Worm (Caenorhabditis elegans) whole organism, L1 larva: ENCODE results near the gene Y57G11C.8.

ENCODE experiments used
- F16B12.6 ChIP-seq: fragments of 150-350 bp; optimal IDR thresholded peaks from 2 replicates; lab custom pipeline; 2014; ENCODE audit warnings: missing biosample characterization, missing genetic modification characterization
- aha-1 ChIP-seq: fragments of 150-350 bp; optimal IDR thresholded peaks from 2 replicates; lab custom pipeline; 2014; ENCODE audit warnings: missing biosample characterization, missing genetic modification characterization
- aly-2 ChIP-seq: fragments of 150-350 bp; optimal IDR thresholded peaks from 2 replicates; lab custom pipeline; 2014; ENCODE audit warnings: missing biosample characterization, missing genetic modification characterization
- blmp-1 ChIP-seq: fragments of 150-350 bp; optimal IDR thresholded peaks from 2 replicates; lab custom pipeline; 2014; ENCODE audit warnings: missing biosample characterization, missing genetic modification characterization
- ceh-63 ChIP-seq: fragments of 200-800 bp; sonication (Bioruptor generic); optimal IDR thresholded peaks from 2 replicates; lab custom pipeline; 2018; ENCODE audit warnings: mild to moderate bottlenecking, missing genetic modification characterization, missing compliant biosample characterization
- ceh-82 ChIP-seq, 3 experiments: fragments of 150-350 bp in 1 of 3; sonication (generic microtip) in 2 of 3; optimal IDR thresholded peaks; 2 replicates each; lab custom pipeline; 2014 to 2017; ENCODE audit warnings: missing biosample characterization in 3 of 3, missing genetic modification characterization in 3 of 3
- ceh-90 ChIP-seq: sonication (generic microtip); optimal IDR thresholded peaks from 2 replicates; lab custom pipeline; 2016; ENCODE audit warnings: missing genetic modification characterization, missing compliant biosample characterization
- ces-1 ChIP-seq: fragments of 150-350 bp; optimal IDR thresholded peaks from 2 replicates; lab custom pipeline; 2014; ENCODE audit warnings: missing biosample characterization, missing genetic modification reagents, missing genetic modification characterization
- dpl-1 ChIP-seq, 3 experiments: fragments of 150-350 bp in 2 of 3; sonication (generic microtip) in 1 of 3; optimal IDR thresholded peaks; 2 replicates each; lab custom pipeline; 2014 to 2017; ENCODE audit warnings: missing biosample characterization in 3 of 3, missing genetic modification characterization in 3 of 3, missing genetic modification reagents in 3 of 3
- efl-1 ChIP-seq, 4 experiments: fragments of 150-350 bp; optimal IDR thresholded peaks in 3 of 4; peaks in 1 of 4; 1 replicate in 1 of 4; 2 replicates in 3 of 4; lab custom pipeline; 2014; ENCODE audit warnings: missing biosample characterization in 2 of 4, missing genetic modification characterization in 2 of 4, missing genetic modification reagents in 2 of 4
- egl-13 ChIP-seq: sonication (generic microtip); optimal IDR thresholded peaks from 2 replicates; lab custom pipeline; 2016; ENCODE audit warnings: missing genotype, missing genetic modification reagents, missing genetic modification characterization, missing compliant biosample characterization
- elt-2 ChIP-seq: sonication (generic microtip); optimal IDR thresholded peaks from 2 replicates; lab custom pipeline; 2016; ENCODE audit warnings: missing genetic modification characterization, mild to moderate bottlenecking, inconsistent platforms, missing compliant biosample characterization, missing genetic modification reagents
- elt-3 ChIP-seq, 6 experiments: fragments of 150-350 bp in 1 of 6; sonication (generic microtip); optimal IDR thresholded peaks; 2 replicates each; lab custom pipeline; 2017 to 2018; ENCODE audit warnings: missing biosample characterization in 6 of 6, missing genetic modification characterization in 6 of 6, inconsistent platforms in 1 of 6
- fkh-4 ChIP-seq: sonication (generic microtip); optimal IDR thresholded peaks from 2 replicates; lab custom pipeline; 2016; ENCODE audit warnings: missing compliant biosample characterization, missing genetic modification characterization, borderline replicate concordance
- fkh-8 ChIP-seq: sonication (generic microtip); optimal IDR thresholded peaks from 2 replicates; lab custom pipeline; 2016; ENCODE audit warnings: mild to moderate bottlenecking, missing genetic modification characterization, missing compliant biosample characterization
- grh-1 ChIP-seq: fragments of 200-800 bp; sonication (Bioruptor generic); IDR thresholded peaks from 2 replicates; pipeline ENCODE4 v1.3.6; 2022; ENCODE audit warnings: missing genetic modification reagents, missing genetic modification characterization, missing compliant biosample characterization
- lin-14 ChIP-seq: fragments of 200-800 bp; sonication (Bioruptor generic); optimal IDR thresholded peaks from 2 replicates; lab custom pipeline; 2018; ENCODE audit warnings: mild to moderate bottlenecking, missing genetic modification characterization, moderate library complexity, missing compliant biosample characterization
- lin-35 ChIP-seq, 2 experiments: fragments of 150-350 bp; optimal IDR thresholded peaks; 2 replicates each; lab custom pipeline; 2014; ENCODE audit warnings: missing biosample characterization in 2 of 2, missing genetic modification characterization in 2 of 2, missing genetic modification reagents in 2 of 2
- lsy-2 ChIP-seq, 2 experiments: fragments of 150-350 bp; optimal IDR thresholded peaks; 2 replicates each; lab custom pipeline; 2014; ENCODE audit warnings: missing biosample characterization in 2 of 2, missing genetic modification characterization in 2 of 2
- mab-9 ChIP-seq: fragments of 200-800 bp; sonication (Bioruptor generic); IDR thresholded peaks from 2 replicates; pipeline ENCODE4 v1.3.6; 2022; ENCODE audit warnings: missing genetic modification reagents, missing genetic modification characterization, missing compliant biosample characterization
- mep-1 ChIP-seq: fragments of 150-350 bp; optimal IDR thresholded peaks from 2 replicates; lab custom pipeline; 2014; ENCODE audit warnings: missing biosample characterization, missing genetic modification characterization
- nhr-12 ChIP-seq: sonication (generic microtip); optimal IDR thresholded peaks from 2 replicates; lab custom pipeline; 2017; ENCODE audit warnings: missing biosample characterization, missing genetic modification characterization
- nhr-19 ChIP-seq: fragments of 200-800 bp; sonication (Bioruptor generic); conservative IDR thresholded peaks from 2 replicates; pipeline ENCODE4 v1.3.6; 2022; ENCODE audit warnings: missing genetic modification characterization, missing compliant biosample characterization
- nhr-20 ChIP-seq: sonication (generic microtip); optimal IDR thresholded peaks from 2 replicates; lab custom pipeline; 2016; ENCODE audit warnings: mild to moderate bottlenecking, missing genetic modification characterization, missing compliant biosample characterization
- nhr-237 ChIP-seq: fragments of 150-350 bp; optimal IDR thresholded peaks from 2 replicates; lab custom pipeline; 2014; ENCODE audit warnings: missing biosample characterization, missing genetic modification characterization
- nhr-76 ChIP-seq: sonication (generic microtip); optimal IDR thresholded peaks from 2 replicates; lab custom pipeline; 2017; ENCODE audit warnings: missing biosample characterization, missing genetic modification characterization
- nhr-85 ChIP-seq: sonication (generic microtip); peaks from one replicate; lab custom pipeline; 2016; ENCODE audit warnings: missing genetic modification characterization, inconsistent platforms, missing compliant biosample characterization
- pag-3 ChIP-seq: sonication (generic microtip); optimal IDR thresholded peaks from 2 replicates; lab custom pipeline; 2017; ENCODE audit warnings: missing genetic modification characterization, mild to moderate bottlenecking, missing compliant biosample characterization, antibody characterized with exemption, borderline replicate concordance; ENCODE audit not compliant: insufficient read depth
- pax-3 ChIP-seq: fragments of 200-800 bp; sonication (Bioruptor generic); optimal IDR thresholded peaks from 2 replicates; lab custom pipeline; 2018; ENCODE audit warnings: mild to moderate bottlenecking, missing genetic modification characterization, moderate library complexity, missing compliant biosample characterization
- rnt-1 ChIP-seq: sonication (generic microtip); optimal IDR thresholded peaks from 2 replicates; lab custom pipeline; 2016; ENCODE audit warnings: mild to moderate bottlenecking, missing genetic modification characterization, moderate library complexity, missing compliant biosample characterization
- snpc-4 ChIP-seq: fragments of 150-350 bp; optimal IDR thresholded peaks from 2 replicates; lab custom pipeline; 2014; ENCODE audit warnings: missing biosample characterization, missing genetic modification characterization
- snu-23 ChIP-seq: sonication (generic microtip); optimal IDR thresholded peaks from 2 replicates; lab custom pipeline; 2016; ENCODE audit warnings: missing genetic modification characterization, missing compliant biosample characterization
- tbx-2 ChIP-seq: sonication (generic microtip); optimal IDR thresholded peaks from 2 replicates; lab custom pipeline; 2016; ENCODE audit warnings: missing genetic modification characterization, missing compliant biosample characterization
- unc-130 ChIP-seq: fragments of 150-350 bp; optimal IDR thresholded peaks from 2 replicates; lab custom pipeline; 2017; ENCODE audit warnings: missing biosample characterization, missing genetic modification characterization, inconsistent platforms
- unc-30 ChIP-seq: sonication (generic microtip); optimal IDR thresholded peaks from 2 replicates; lab custom pipeline; 2017; ENCODE audit warnings: missing biosample characterization, missing genetic modification characterization
- unc-62 ChIP-seq: fragments of 150-350 bp; optimal IDR thresholded peaks from 2 replicates; lab custom pipeline; 2014; ENCODE audit warnings: missing biosample characterization, missing genetic modification reagents, missing genetic modification characterization
- unc-86 ChIP-seq: sonication (generic microtip); optimal IDR thresholded peaks from 2 replicates; lab custom pipeline; 2016; ENCODE audit warnings: missing genetic modification characterization, missing compliant biosample characterization
- unc-98 ChIP-seq: fragments of 200-800 bp; sonication (Bioruptor generic); IDR thresholded peaks from 2 replicates; pipeline ENCODE4 v1.3.6; 2022; ENCODE audit warnings: missing genetic modification characterization, missing compliant biosample characterization
- zip-4 ChIP-seq: fragments of 200-800 bp; sonication (Bioruptor generic); optimal IDR thresholded peaks from 2 replicates; lab custom pipeline; 2018; ENCODE audit warnings: mild to moderate bottlenecking, missing genetic modification characterization, moderate library complexity, missing compliant biosample characterization
- ztf-11 ChIP-seq, 2 experiments: sonication (generic microtip); optimal IDR thresholded peaks; 2 replicates each; lab custom pipeline; 2016 to 2017; ENCODE audit warnings: missing genetic modification characterization in 2 of 2, missing biosample characterization in 1 of 2, missing compliant biosample characterization in 1 of 2

Gene Y57G11C.8

ce11 chrIV:14786374-14787136 lies 4.9 kb downstream of the Y57G11C.8 start, which contains the start of gene melo-1 (continued):
- TF ChIP-seq elt-2 (tag; lab: Kevin White, UChicago) (peak; percentile 33), mep-1 (tag; lab: Kevin White, UChicago) (peak; percentile 81), lsy-2 (tag; optimal IDR thresholded peaks at IDR 0.05; lab: Kevin White, UChicago) (peak; percentile 62 to 73), zip-4 (no peak), fkh-8 (tag; lab: Kevin White, UChicago) (no peak), unc-62 (GFP tag; lab: Kevin White, UChicago) (no peak), rnt-1 (tag; lab: Kevin White, UChicago) (peak; percentile 30), aly-2 (tag; lab: Kevin White, UChicago) (peak; percentile 32), nhr-237 (tag; lab: Kevin White, UChicago) (no peak), grh-1 (GFP tag; lab: Robert Waterston, UW) (no peak), unc-98 (GFP tag; lab: Robert Waterston, UW) (no peak), nhr-85 (no peak), lin-14 (GFP tag; lab: Kevin White, UChicago) (peak; percentile 77), ceh-82 (tag; optimal IDR thresholded peaks at IDR 0.05; lab: Kevin White, UChicago) (peak in 2 of 3 experiments; percentile 46 to 59), nhr-20 (tag; lab: Kevin White, UChicago) (peak; percentile 63), ces-1 (no peak), efl-1 (optimal IDR thresholded peaks at IDR 0.05; lab: Kevin White, UChicago) (peak; percentile 75 to 87), efl-1 (GFP tag; optimal IDR thresholded peaks at IDR 0.05 in 1 of 2; lab: Kevin White, UChicago) (peak; percentile 46 to 93), pag-3 (no peak), F16B12.6 (no peak), nhr-76 (no peak), dpl-1 (GFP tag; optimal IDR thresholded peaks at IDR 0.05; lab: Kevin White, UChicago) (peak; percentile 31 to 52 (median 36)), snpc-4 (no peak), lin-35 (GFP tag; optimal IDR thresholded peaks at IDR 0.05; lab: Kevin White, UChicago) (peak; percentile 51 to 66), egl-13 (tag; lab: Kevin White, UChicago) (no peak), snu-23 (GFP tag; lab: Kevin White, UChicago) (peak; percentile 81), pax-3 (no peak), ceh-63 (no peak), tbx-2 (tag; lab: Kevin White, UChicago) (peak; percentile 44), ceh-90 (no peak), nhr-12 (tag; lab: Kevin White, UChicago) (no peak), unc-86 (tag; lab: Kevin White, UChicago) (no peak), ztf-11 (tag; optimal IDR thresholded peaks at IDR 0.05; lab: Kevin White, UChicago) (no peak), fkh-4 (tag; lab: Kevin White, UChicago) (no peak), aha-1 (tag; lab: Kevin White, UChicago) (no peak), nhr-19 (GFP tag; lab: Robert Waterston, UW) (peak; percentile 27), unc-130 (tag; lab: Kevin White, UChicago) (no peak), blmp-1 (tag; lab: Kevin White, UChicago) (peak; percentile 43)

DNA sequence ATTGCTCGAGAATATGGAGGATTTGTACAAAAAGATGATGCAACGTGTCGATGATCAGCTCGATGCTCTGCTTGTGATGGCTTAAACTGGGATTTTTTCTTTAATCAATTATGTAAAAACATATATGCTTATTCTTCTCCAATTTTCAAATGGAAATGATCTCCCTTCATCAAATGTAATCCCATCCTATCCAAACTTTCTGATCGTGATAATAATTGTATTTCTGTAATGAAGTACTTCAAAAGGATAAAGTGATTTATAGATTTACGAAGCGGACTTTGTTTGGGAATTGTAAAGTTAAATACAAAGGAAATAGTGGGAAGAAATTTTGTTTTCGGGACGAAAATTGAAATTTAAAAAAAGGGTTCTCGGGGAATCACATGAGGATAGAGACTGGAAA lies 8.9 kb downstream of the Y57G11C.8 start:
- no peak for TF ChIP-seq mab-9
- TF ChIP-seq elt-3 (tag; optimal IDR thresholded peaks at IDR 0.05; lab: Kevin White, UChicago), result no peak
- TF ChIP-seq pag-3, result no peak
- no peak for TF ChIP-seq fkh-4 (tag; lab: Kevin White, UChicago)
- peak; percentile 5 for TF ChIP-seq aly-2 (tag; lab: Kevin White, UChicago)
- peak; percentile 55 for TF ChIP-seq nhr-85
- TF ChIP-seq egl-13 (tag; lab: Kevin White, UChicago), result no peak
- no peak for TF ChIP-seq lin-14 (GFP tag; lab: Kevin White, UChicago)
- no peak for TF ChIP-seq unc-30 (tag; lab: Kevin White, UChicago)
